Fruit fly (Drosophila melanogaster) whole organism, embryonic: ENCODE results near the gene D12.

Experiments
- Atf6 ChIP-seq: fragments of 200-800 bp; sonication (Bioruptor generic); IDR thresholded peaks from 2 replicates; pipeline ENCODE4 v1.3.6; 2022; ENCODE audit warnings: missing biosample characterization, missing genetic modification characterization
- B-H1 ChIP-seq: fragments of 200-800 bp; sonication (Bioruptor generic); IDR thresholded peaks from 3 replicates; pipeline ENCODE4 v1.3.6; 2022; ENCODE audit warnings: missing biosample characterization, missing genetic modification characterization
- CG10431 ChIP-seq: fragments of 200-800 bp; sonication (Bioruptor generic); optimal IDR thresholded peaks from 3 replicates; lab custom pipeline; 2018; ENCODE audit warnings: missing biosample characterization, mild to moderate bottlenecking, missing genetic modification characterization
- CG11695 ChIP-seq: fragments of 200-800 bp; sonication (Bioruptor generic); IDR thresholded peaks from 3 replicates; pipeline ENCODE4 v1.3.6; 2022; ENCODE audit warnings: missing biosample characterization, missing genetic modification characterization
- CG11723 ChIP-seq: fragments of 200-800 bp; sonication (Bioruptor generic); optimal IDR thresholded peaks from 2 replicates; lab custom pipeline; 2017; ENCODE audit warnings: missing biosample characterization, mild to moderate bottlenecking, missing genetic modification characterization
- CG12942 ChIP-seq: fragments of 200-800 bp; sonication (Bioruptor generic); optimal IDR thresholded peaks from 3 replicates; lab custom pipeline; 2016; ENCODE audit warnings: missing biosample characterization, missing genetic modification characterization
- CG16779 ChIP-seq: fragments of 200-800 bp; sonication (Bioruptor generic); IDR thresholded peaks from 2 replicates; pipeline ENCODE4 v1.3.6; 2022; ENCODE audit warnings: missing biosample characterization, missing genetic modification characterization
- CG16815 ChIP-seq: fragments of 200-800 bp; sonication (Bioruptor generic); optimal IDR thresholded peaks from 3 replicates; lab custom pipeline; 2017; ENCODE audit warnings: missing biosample characterization, mild to moderate bottlenecking, missing genetic modification characterization
- CG1792 ChIP-seq: fragments of 200-800 bp; sonication (Bioruptor generic); optimal IDR thresholded peaks from 2 replicates; lab custom pipeline; 2016; ENCODE audit warnings: missing biosample characterization, missing genetic modification characterization
- CG18764 ChIP-seq: fragments of 200-800 bp; sonication (Bioruptor generic); optimal IDR thresholded peaks from 3 replicates; lab custom pipeline; 2016; ENCODE audit warnings: missing biosample characterization, missing genetic modification characterization
- CG2712 ChIP-seq: fragments of 200-800 bp; optimal IDR thresholded peaks from 3 replicates; lab custom pipeline; 2019; ENCODE audit warnings: missing biosample characterization, mild to moderate bottlenecking, missing genetic modification characterization, moderate library complexity
- CG30431 ChIP-seq: fragments of 200-800 bp; sonication (Bioruptor generic); optimal IDR thresholded peaks from 2 replicates; lab custom pipeline; 2017; ENCODE audit warnings: missing biosample characterization, missing genetic modification characterization
- CG32767 ChIP-seq: fragments of 200-800 bp; sonication (Bioruptor generic); IDR thresholded peaks from 2 replicates; pipeline ENCODE4 v1.3.6; 2022; ENCODE audit warnings: missing biosample characterization, missing genetic modification characterization
- CG32772 ChIP-seq: fragments of 200-800 bp; sonication (Bioruptor generic); IDR thresholded peaks from 2 replicates; pipeline ENCODE4 v1.3.6; 2022; ENCODE audit warnings: missing biosample characterization, missing genetic modification characterization
- CG3726 ChIP-seq: fragments of 200-800 bp; sonication (Bioruptor generic); IDR thresholded peaks from 3 replicates; pipeline ENCODE4, ENCODE4 v1.3.6; 2022; ENCODE audit warnings: missing biosample characterization, missing genetic modification characterization
- CG5180 ChIP-seq: fragments of 200-800 bp; sonication (Bioruptor generic); optimal IDR thresholded peaks from 3 replicates; lab custom pipeline; 2017; ENCODE audit warnings: missing biosample characterization, missing genetic modification characterization, mild to moderate bottlenecking, moderate library complexity, missing genetic modification reagents
- CG6654 ChIP-seq: fragments of 200-800 bp; sonication (Bioruptor generic); optimal IDR thresholded peaks from 2 replicates; lab custom pipeline; 2017; ENCODE audit warnings: missing biosample characterization, mild to moderate bottlenecking, missing genetic modification characterization
- CG7271 ChIP-seq: fragments of 200-800 bp; sonication (Bioruptor generic); optimal IDR thresholded peaks from 2 replicates; lab custom pipeline; 2018; ENCODE audit warnings: missing biosample characterization, mild to moderate bottlenecking, missing genetic modification characterization, moderate library complexity
- CG8290 ChIP-seq, 3 experiments: fragments of 200-800 bp; sonication (Bioruptor generic); optimal IDR thresholded peaks; 2 replicates each; lab custom pipeline; 2016 to 2019; ENCODE audit warnings: missing biosample characterization in 3 of 3, missing genetic modification characterization in 3 of 3, mild to moderate bottlenecking in 2 of 3, moderate library complexity in 1 of 3
- CG8359 ChIP-seq: fragments of 200-800 bp; sonication (Bioruptor generic); optimal IDR thresholded peaks from 2 replicates; lab custom pipeline; 2017; ENCODE audit warnings: missing biosample characterization, mild to moderate bottlenecking, missing genetic modification characterization, borderline replicate concordance
- Deaf1 ChIP-seq: fragments of 200-800 bp; optimal IDR thresholded peaks from 3 replicates; lab custom pipeline; 2019; ENCODE audit warnings: missing biosample characterization, mild to moderate bottlenecking, missing genetic modification characterization, moderate library complexity
- Dip2 ChIP-seq: fragments of 200-800 bp; sonication (Bioruptor generic); IDR thresholded peaks from 2 replicates; pipeline ENCODE4 v1.3.6; 2022; ENCODE audit warnings: missing biosample characterization, missing genetic modification characterization
- H15 ChIP-seq: fragments of 200-800 bp; sonication (Bioruptor generic); IDR thresholded peaks from 3 replicates; pipeline ENCODE4 v1.3.6; 2022; ENCODE audit warnings: missing biosample characterization, missing genetic modification characterization
- H2.0 ChIP-seq: fragments of 200-800 bp; sonication (Bioruptor generic); IDR thresholded peaks from 2 replicates; pipeline ENCODE4 v1.3.6; 2022; ENCODE audit warnings: missing biosample characterization, missing genetic modification characterization
- HmgZ ChIP-seq: fragments of 200-800 bp; sonication (Bioruptor generic); optimal IDR thresholded peaks from 2 replicates; lab custom pipeline; 2018; ENCODE audit warnings: missing biosample characterization, mild to moderate bottlenecking, missing genetic modification characterization
- Hmx ChIP-seq: fragments of 200-800 bp; sonication (Bioruptor generic); optimal IDR thresholded peaks from 2 replicates; lab custom pipeline; 2016; ENCODE audit warnings: missing biosample characterization, missing genetic modification characterization
- PHDP ChIP-seq: fragments of 200-800 bp; sonication (Bioruptor generic); optimal IDR thresholded peaks from 3 replicates; lab custom pipeline; 2018; ENCODE audit warnings: missing biosample characterization, mild to moderate bottlenecking, missing genetic modification characterization, moderate library complexity
- Ptx1 ChIP-seq: fragments of 200-800 bp; sonication (Bioruptor generic); IDR thresholded peaks from 2 replicates; pipeline ENCODE4 v1.3.6; 2022; ENCODE audit warnings: missing biosample characterization, missing genetic modification characterization
- Sin3A ChIP-seq: fragments of >200 bp; optimal IDR thresholded peaks from 2 replicates; lab custom pipeline; 2018
- Sox100B ChIP-seq: fragments of 200-800 bp; sonication (Bioruptor generic); optimal IDR thresholded peaks from 3 replicates; lab custom pipeline; 2018; ENCODE audit warnings: missing biosample characterization, mild to moderate bottlenecking, missing genetic modification characterization
- Sry-β ChIP-seq: fragments of 200-800 bp; sonication (Bioruptor generic); optimal IDR thresholded peaks from 2 replicates; lab custom pipeline; 2018; ENCODE audit warnings: missing biosample characterization, mild to moderate bottlenecking, missing genetic modification characterization, moderate library complexity
- Sry-δ ChIP-seq: fragments of 200-800 bp; sonication (Bioruptor generic); optimal IDR thresholded peaks from 2 replicates; lab custom pipeline; 2016; ENCODE audit warnings: missing biosample characterization, missing genetic modification characterization
- Vsx1 ChIP-seq: fragments of 200-800 bp; sonication (Bioruptor generic); optimal IDR thresholded peaks from 2 replicates; lab custom pipeline; 2017; ENCODE audit warnings: missing biosample characterization, mild to moderate bottlenecking, missing genetic modification characterization, missing genetic modification reagents
- ara ChIP-seq: fragments of 200-800 bp; sonication (Bioruptor generic); IDR thresholded peaks from 2 replicates; pipeline ENCODE4 v1.3.6; 2022; ENCODE audit warnings: missing biosample characterization, missing genetic modification characterization
- bbx ChIP-seq: fragments of 200-800 bp; sonication (Bioruptor generic); IDR thresholded peaks from 2 replicates; pipeline ENCODE4 v1.3.6; 2022; ENCODE audit warnings: missing biosample characterization, missing genetic modification characterization; ENCODE audit not compliant: partially characterized antibody
- bowl ChIP-seq: fragments of 200-800 bp; sonication (Bioruptor generic); IDR thresholded peaks from 2 replicates; pipeline ENCODE4 v1.3.6; 2022; ENCODE audit warnings: missing biosample characterization, missing genetic modification characterization
- bsh ChIP-seq, 2 experiments: fragments of 200-800 bp; sonication (Bioruptor generic); optimal IDR thresholded peaks; 2 replicates each; lab custom pipeline; 2017 to 2018; ENCODE audit warnings: mild to moderate bottlenecking in 2 of 2, missing biosample characterization in 2 of 2, missing genetic modification characterization in 2 of 2, moderate library complexity in 1 of 2
- chinmo ChIP-seq: fragments of 200-800 bp; sonication (Bioruptor generic); IDR thresholded peaks from 4 replicates; pipeline ENCODE4 v1.3.6; 2022; ENCODE audit warnings: missing biosample characterization, missing genetic modification characterization; ENCODE audit not compliant: partially characterized antibody
- ci ChIP-seq: fragments of 200-800 bp; sonication (Bioruptor generic); IDR thresholded peaks from 3 replicates; pipeline ENCODE4 v1.3.6; 2022; ENCODE audit warnings: missing biosample characterization, missing genetic modification characterization
- danr ChIP-seq: fragments of 200-800 bp; sonication (Bioruptor generic); IDR thresholded peaks from 2 replicates; pipeline ENCODE4 v1.3.6; 2022; ENCODE audit warnings: missing biosample characterization, missing genetic modification characterization
- dati ChIP-seq: fragments of 200-800 bp; sonication (Bioruptor generic); IDR thresholded peaks from 2 replicates; pipeline ENCODE4 v1.3.6; 2022; ENCODE audit warnings: missing biosample characterization, missing genetic modification characterization
- ewg ChIP-seq: fragments of 200-800 bp; sonication (Bioruptor generic); optimal IDR thresholded peaks from 3 replicates; lab custom pipeline; 2017; ENCODE audit warnings: mild to moderate bottlenecking, missing biosample characterization, missing genetic modification reagents, missing genetic modification characterization
- fru ChIP-seq: fragments of >200 bp; optimal IDR thresholded peaks from 2 replicates; lab custom pipeline; 2017
- lola ChIP-seq, 3 experiments: fragments of >200 bp in 2 of 3; fragments of 200-800 bp in 1 of 3; sonication (Bioruptor generic) in 1 of 3; optimal IDR thresholded peaks; 2 replicates each; lab custom pipeline; 2017 to 2019; ENCODE audit warnings: missing biosample characterization in 3 of 3, missing genetic modification characterization in 3 of 3, mild to moderate bottlenecking in 1 of 3, moderate library complexity in 1 of 3
- mam ChIP-seq: fragments of 200-800 bp; sonication (Bioruptor generic); optimal IDR thresholded peaks from 3 replicates; lab custom pipeline; 2016; ENCODE audit warnings: missing biosample characterization, missing genetic modification characterization
- nau ChIP-seq: fragments of 200-800 bp; sonication (Bioruptor generic); optimal IDR thresholded peaks from 3 replicates; lab custom pipeline; 2017; ENCODE audit warnings: missing biosample characterization, mild to moderate bottlenecking, missing genetic modification characterization, missing genetic modification reagents
- pita ChIP-seq: fragments of 200-800 bp; sonication (Bioruptor generic); optimal IDR thresholded peaks from 2 replicates; lab custom pipeline; 2017; ENCODE audit warnings: missing biosample characterization, mild to moderate bottlenecking, missing genetic modification characterization
- pzg ChIP-seq: fragments of 200-800 bp; sonication (Bioruptor generic); optimal IDR thresholded peaks from 3 replicates; lab custom pipeline; 2018; ENCODE audit warnings: missing biosample characterization, mild to moderate bottlenecking, missing genetic modification characterization, moderate library complexity
- sens ChIP-seq: fragments of 200-800 bp; sonication (Bioruptor generic); peaks from one replicate; lab custom pipeline; 2016; ENCODE audit warnings: missing biosample characterization, missing genetic modification characterization
- toy ChIP-seq: fragments of 200-800 bp; sonication (Bioruptor generic); IDR thresholded peaks from 2 replicates; pipeline ENCODE4 v1.3.6; 2022; ENCODE audit warnings: missing biosample characterization, missing genetic modification characterization
- vvl ChIP-seq: fragments of 200-800 bp; sonication (Bioruptor generic); IDR thresholded peaks from 2 replicates; pipeline ENCODE4 v1.3.6; 2022; ENCODE audit warnings: missing biosample characterization, missing genetic modification characterization

D12 gene

DNA sequence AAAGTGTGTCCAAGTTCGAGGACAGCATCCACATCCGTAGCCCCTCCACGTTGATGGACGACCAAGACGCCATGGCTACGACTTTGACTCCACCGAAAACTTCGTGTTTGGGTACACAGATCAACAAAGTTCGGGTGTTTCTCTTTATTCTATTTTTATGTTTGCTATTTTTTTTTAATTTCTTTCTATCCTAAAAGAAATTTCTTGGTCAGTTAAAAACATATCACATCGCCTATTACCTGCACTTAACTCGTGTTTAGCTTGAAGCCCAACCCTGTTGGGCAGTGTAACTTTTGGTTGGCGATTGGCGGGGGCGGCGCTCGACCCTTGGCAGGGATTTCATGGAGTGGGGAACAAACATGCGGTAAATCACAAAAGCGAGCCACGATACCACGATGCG is 36.3 kb upstream of the D12 start (continued):
- TF ChIP-seq pzg (GFP tag; lab: Kevin White, UChicago) (no peak), bbx (GFP tag; lab: Robert Waterston, UW) (no peak), Sin3A (lab: Kevin White, UChicago) (no peak), CG30431 (GFP tag; lab: Kevin White, UChicago) (peak; percentile 37), sens (GFP tag; lab: Kevin White, UChicago) (peak; percentile 80), CG2712 (tag; lab: Kevin White, UChicago) (peak; percentile 71), Sry-δ (GFP tag; lab: Kevin White, UChicago) (no peak), PHDP (tag; lab: Kevin White, UChicago) (no peak), lola (GFP tag; optimal IDR thresholded peaks at IDR 0.05; lab: Kevin White, UChicago) (peak in 1 of 3 experiments; percentile 63), Ptx1 (peak; percentile 73; the same call in 1 of the 2 replicates), CG11695 (GFP tag; lab: Robert Waterston, UW) (peak; percentile 46; the same call in 1 of the 3 replicates), bowl (no peak), CG5180 (GFP tag; lab: Kevin White, UChicago) (peak; percentile 32), bsh (GFP tag; optimal IDR thresholded peaks at IDR 0.05; lab: Kevin White, UChicago) (peak; percentile 65 to 83), danr (GFP tag; lab: Robert Waterston, UW) (no peak), HmgZ (no peak), Dip2 (GFP tag; lab: Robert Waterston, UW) (no peak), B-H1 (GFP tag; lab: Robert Waterston, UW) (peak; percentile 18; the same call in 1 of the 3 replicates), ci (GFP tag; lab: Robert Waterston, UW) (peak; percentile 83), CG16779 (GFP tag; lab: Robert Waterston, UW) (no peak), CG1792 (peak; percentile 21), ewg (GFP tag; lab: Kevin White, UChicago) (no peak), CG12942 (GFP tag; lab: Kevin White, UChicago) (peak; percentile 5), Atf6 (GFP tag; lab: Robert Waterston, UW) (peak; percentile 55), ara (peak; percentile 67; the same call in 1 of the 2 replicates), CG3726 (no peak), Sox100B (GFP tag; lab: Kevin White, UChicago) (peak; percentile 42), dati (GFP tag; lab: Robert Waterston, UW) (no peak), Deaf1 (no peak), fru (lab: Kevin White, UChicago) (no peak), CG8359 (GFP tag; lab: Kevin White, UChicago) (peak; percentile 40), CG8290 (GFP tag; optimal IDR thresholded peaks at IDR 0.05; lab: Kevin White, UChicago) (no peak), CG8290 (tag; optimal IDR thresholded peaks at IDR 0.05; lab: Kevin White, UChicago) (no peak), CG11723 (peak; percentile 25), CG7271 (tag; lab: Kevin White, UChicago) (no peak), pita (GFP tag; lab: Kevin White, UChicago) (no peak), vvl (GFP tag; lab: Robert Waterston, UW) (peak; percentile 81), CG16815 (peak; percentile 42), nau (GFP tag; lab: Kevin White, UChicago) (no peak), Sry-β (GFP tag; lab: Kevin White, UChicago) (no peak), H2.0 (peak; percentile 51; the same call in 1 of the 2 replicates), CG32772 (GFP tag; lab: Robert Waterston, UW) (peak; percentile 66; the same call in 1 of the 2 replicates), CG32767 (peak; percentile 54; the same call in 1 of the 2 replicates), Hmx (no peak), mam (GFP tag; lab: Kevin White, UChicago) (no peak), CG10431 (GFP tag; lab: Kevin White, UChicago) (no peak), H15 (GFP tag; lab: Robert Waterston, UW) (peak; percentile 65; the same call in 2 of the 3 replicates), chinmo (GFP tag; lab: Robert Waterston, UW) (no peak), Vsx1 (no peak), toy (GFP tag; lab: Robert Waterston, UW) (no peak), CG18764 (GFP tag; lab: Kevin White, UChicago) (peak; percentile 32), CG6654 (peak; percentile 26)
